Fruit fly (Drosophila melanogaster): ENCODE measurements around the gene CG31807.

DNA sequence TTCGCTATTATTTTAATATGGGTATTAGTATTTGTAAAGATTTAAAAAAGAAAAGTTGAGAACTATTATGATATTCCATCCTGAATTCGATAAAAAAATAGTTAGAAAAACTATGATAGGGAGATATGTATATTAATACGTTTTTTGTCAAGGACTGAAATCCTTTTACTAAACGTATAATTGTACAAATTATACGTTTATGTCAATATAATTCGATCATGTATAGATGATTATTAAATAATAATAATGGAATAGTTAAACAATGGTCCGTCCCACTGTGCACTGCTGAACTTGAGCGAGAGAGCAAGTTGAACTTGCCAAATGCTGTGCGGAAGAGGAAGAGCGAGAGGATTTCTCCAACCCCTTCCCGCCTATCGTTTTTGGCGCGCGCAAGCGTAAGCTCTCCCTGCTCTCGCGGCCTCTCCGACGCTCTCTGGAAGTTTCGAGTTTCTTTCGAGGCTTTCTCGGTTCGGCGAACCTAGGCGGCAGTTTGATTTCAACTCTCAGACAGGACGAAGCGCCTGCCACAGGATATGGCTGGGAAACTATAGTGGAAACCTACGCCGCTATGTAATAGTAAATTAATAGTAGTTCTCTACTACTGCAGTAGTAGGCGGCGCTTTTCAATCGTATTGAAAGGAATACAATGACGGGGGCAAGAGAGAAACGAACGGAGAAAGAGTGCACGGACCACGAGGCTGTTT is 1.3 kb upstream of the CG31807 start:
- TF ChIP-seq psq (optimal IDR thresholded peaks at IDR 0.05) (no peak), CG8478 (optimal IDR thresholded peaks at IDR 0.05) (no peak)

Measured in whole organism.